Worm (Caenorhabditis elegans) whole organism, L2 larva: ENCODE measurements around the gene dpm-3.

Experiments
- alr-1 ChIP-seq: fragments of 150-350 bp; optimal IDR thresholded peaks from 2 replicates; lab custom pipeline; 2014; ENCODE audit warnings: missing biosample characterization, missing genetic modification characterization
- ama-1 ChIP-seq: fragments of 150-350 bp; optimal IDR thresholded peaks from 2 replicates; lab custom pipeline; 2018; ENCODE audit warnings: inconsistent platforms
- egl-27 ChIP-seq: sonication (generic microtip); optimal IDR thresholded peaks from 3 replicates; lab custom pipeline; 2017; ENCODE audit warnings: missing biosample characterization, missing genetic modification reagents, missing genetic modification characterization
- lsy-2 ChIP-seq, 2 experiments: fragments of 150-350 bp in 1 of 2; sonication (generic microtip) in 1 of 2; optimal IDR thresholded peaks; 2 replicates each; lab custom pipeline; 2014 to 2017; ENCODE audit warnings: missing biosample characterization in 2 of 2, missing genetic modification characterization in 2 of 2
- mdl-1 ChIP-seq, 2 experiments: fragments of 150-350 bp in 1 of 2; sonication (generic microtip) in 1 of 2; optimal IDR thresholded peaks; 2 replicates each; lab custom pipeline; 2017; ENCODE audit warnings: missing biosample characterization in 2 of 2, missing genetic modification characterization in 2 of 2
- nhr-11 ChIP-seq: fragments of 150-350 bp; optimal IDR thresholded peaks from 2 replicates; lab custom pipeline; 2014; ENCODE audit warnings: missing biosample characterization, missing genetic modification characterization
- sma-3 ChIP-seq: sonication (generic microtip); optimal IDR thresholded peaks from 2 replicates; lab custom pipeline; 2016; ENCODE audit warnings: missing genetic modification reagents, missing genetic modification characterization, missing compliant biosample characterization
- unc-62 ChIP-seq: fragments of 150-350 bp; optimal IDR thresholded peaks from 2 replicates; lab custom pipeline; 2014; ENCODE audit warnings: missing biosample characterization, missing genetic modification reagents, missing genetic modification characterization
- zag-1 ChIP-seq: fragments of 150-350 bp; optimal IDR thresholded peaks from 2 replicates; lab custom pipeline; 2014; ENCODE audit warnings: missing biosample characterization, missing genetic modification characterization
- ztf-4 ChIP-seq: fragments of 150-350 bp; optimal IDR thresholded peaks from 2 replicates; lab custom pipeline; 2014; ENCODE audit warnings: missing biosample characterization, missing genetic modification characterization

DNA sequence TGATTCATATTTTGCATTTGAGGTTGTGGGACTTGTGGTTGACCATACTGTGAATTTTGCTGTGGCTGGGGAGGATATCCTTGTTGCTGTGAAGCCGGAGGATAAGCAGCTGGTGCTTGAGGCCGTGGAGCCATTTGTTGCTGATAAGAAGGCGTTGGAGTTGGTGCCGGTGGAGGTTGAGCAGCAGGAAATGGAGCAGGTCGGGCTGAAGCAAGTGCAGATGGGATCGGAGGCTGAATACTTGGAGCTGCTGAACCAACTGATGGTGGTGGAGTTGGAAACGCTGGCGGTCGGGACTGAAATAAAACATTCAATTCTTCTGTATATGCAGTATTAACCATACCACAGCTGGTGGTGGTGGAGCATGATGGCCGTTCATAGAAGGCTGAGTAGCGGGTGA, 31.4 kb upstream of the dpm-3 start:
- no peak for TF ChIP-seq ztf-4 (tag; lab: Kevin White, UChicago)
- no peak for TF ChIP-seq alr-1
- TF ChIP-seq unc-62 (GFP tag; lab: Kevin White, UChicago), result no peak
- no peak for TF ChIP-seq lsy-2 (tag; optimal IDR thresholded peaks at IDR 0.05; lab: Kevin White, UChicago)
- no peak for TF ChIP-seq sma-3
- TF ChIP-seq zag-1 (tag; lab: Kevin White, UChicago), result no peak
- no peak for TF ChIP-seq mdl-1 (tag; optimal IDR thresholded peaks at IDR 0.05; lab: Kevin White, UChicago)
- no peak for TF ChIP-seq nhr-11
- TF ChIP-seq ama-1, result no peak
- TF ChIP-seq egl-27 (tag; lab: Kevin White, UChicago), result no peak
